Fruit fly (Drosophila melanogaster) S2 (cell line): ENCODE results near the gene x16.
A peak's percentile ranks its signal among the peaks of the same experiment; 100 is the strongest.

Source experiments
- CG8478 ChIP-seq: fragments of >200 bp; optimal IDR thresholded peaks from 2 replicates; lab custom pipeline; 2018
- CTCF ChIP-seq, 2 experiments: fragments of >200 bp; optimal IDR thresholded peaks; 2 replicates each; lab custom pipeline; 2018

Gene x16

dm6 chr2L:6931821-6932220, 11.8 kb upstream of the x16 start, which contains the start of gene CG43232:
CG43232 (plus strand) TSS chr2L:6932121.
- no peak for TF ChIP-seq CG8478 (lab: Kevin White, UChicago)
- TF ChIP-seq CTCF (optimal IDR thresholded peaks at IDR 0.05; lab: Kevin White, UChicago): no peak

DNA sequence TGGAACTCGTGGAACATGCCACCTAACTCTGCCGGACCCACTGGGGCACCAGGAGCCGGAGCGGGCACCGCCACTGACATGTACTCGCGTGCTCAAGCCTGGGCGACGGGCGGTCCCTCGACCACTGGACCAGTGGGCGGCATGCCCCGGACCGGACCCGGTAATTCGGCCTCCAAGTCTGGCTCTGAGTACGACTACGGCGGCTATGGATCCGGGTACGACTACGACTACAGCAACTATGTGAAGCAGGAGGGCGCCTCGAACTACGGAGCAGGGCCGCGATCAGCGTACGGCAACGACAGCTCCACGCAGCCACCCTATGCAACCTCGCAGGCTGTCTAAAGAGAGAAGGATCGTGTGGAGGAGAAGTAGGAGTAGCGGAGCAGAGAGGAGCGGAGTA, 5.1 kb upstream of the x16 start:
- TF ChIP-seq CG8478 (lab: Kevin White, UChicago): no peak
- no peak for TF ChIP-seq CTCF (optimal IDR thresholded peaks at IDR 0.05; lab: Kevin White, UChicago)

- TF ChIP-seq CG8478 (lab: Kevin White, UChicago) (no peak), CTCF (optimal IDR thresholded peaks at IDR 0.05; lab: Kevin White, UChicago) (no peak)
Observed at dm6 chr2L:6922091-6922753, 2.2 kb upstream of the x16 start.

dm6 chr2L:6921360-6922090, 1.5 kb upstream of the x16 start:
- TF ChIP-seq CG8478 (lab: Kevin White, UChicago) (no peak), CTCF (optimal IDR thresholded peaks at IDR 0.05; lab: Kevin White, UChicago) (no peak)

- TF ChIP-seq CG8478 (lab: Kevin White, UChicago) (no peak), CTCF (optimal IDR thresholded peaks at IDR 0.05; lab: Kevin White, UChicago) (peak; percentile 2 to 24)
Observed at dm6 chr2L:6920661-6921359, 800 bp upstream of the x16 start, which contains the start of gene Hrb27C. Hrb27C (plus strand) TSS chr2L:6920704.

DNA sequence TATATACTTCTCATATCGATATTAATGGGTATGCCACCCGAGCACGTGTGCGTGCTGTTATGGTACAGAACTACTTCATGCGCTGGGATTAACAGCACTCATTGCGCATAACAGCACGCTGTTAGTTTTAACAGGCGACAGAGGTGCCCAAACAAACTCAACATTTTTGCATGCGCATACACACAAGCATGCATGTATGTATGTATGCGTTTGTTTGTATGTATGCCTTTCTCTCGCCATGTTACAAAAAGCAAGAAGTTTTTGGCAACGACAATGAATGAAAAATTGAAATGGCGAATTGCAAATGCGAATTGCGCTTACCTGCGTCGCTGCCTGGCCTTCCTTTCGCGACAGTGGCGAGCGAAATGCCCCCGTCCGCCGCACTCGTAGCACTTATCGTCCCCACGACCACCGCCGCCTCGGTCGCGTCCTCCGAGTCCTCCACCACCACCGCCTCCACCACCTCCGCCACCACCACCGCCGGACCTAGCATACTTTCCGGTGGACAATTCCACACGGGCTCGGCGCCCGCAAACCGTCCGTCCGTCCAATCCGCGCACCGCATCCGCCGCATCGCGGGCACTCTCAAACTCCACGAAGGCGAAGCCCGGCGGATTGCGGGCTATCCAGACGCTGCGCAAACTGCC, 684 bp downstream of the x16 start:
- no peak for TF ChIP-seq CTCF (optimal IDR thresholded peaks at IDR 0.05; lab: Kevin White, UChicago)
- no peak for TF ChIP-seq CG8478 (lab: Kevin White, UChicago)

dm6 chr2L:6918517-6919202, 1.4 kb downstream of the x16 start, which contains the start of gene nop5:
nop5 (minus strand) TSS chr2L:6918743.
- peak in 1 of 2 experiments; percentile 24 for TF ChIP-seq CTCF (optimal IDR thresholded peaks at IDR 0.05; lab: Kevin White, UChicago)
- TF ChIP-seq CG8478 (lab: Kevin White, UChicago): no peak

dm6 chr2L:6916345-6916744, 3.7 kb downstream of the x16 start, which contains the start of gene CG32829:
CG32829 (minus strand) TSS chr2L:6916445.
- TF ChIP-seq CTCF (optimal IDR thresholded peaks at IDR 0.05; lab: Kevin White, UChicago) (no peak), CG8478 (lab: Kevin White, UChicago) (no peak)

dm6 chr2L:6913964-6914363, 6.0 kb downstream of the x16 start, which contains the start of gene Wee1:
Wee1 (minus strand) TSS chr2L:6914138.
- TF ChIP-seq CG8478 (lab: Kevin White, UChicago) (no peak), CTCF (optimal IDR thresholded peaks at IDR 0.05; lab: Kevin White, UChicago) (peak in 1 of 2 experiments; percentile 17)

DNA sequence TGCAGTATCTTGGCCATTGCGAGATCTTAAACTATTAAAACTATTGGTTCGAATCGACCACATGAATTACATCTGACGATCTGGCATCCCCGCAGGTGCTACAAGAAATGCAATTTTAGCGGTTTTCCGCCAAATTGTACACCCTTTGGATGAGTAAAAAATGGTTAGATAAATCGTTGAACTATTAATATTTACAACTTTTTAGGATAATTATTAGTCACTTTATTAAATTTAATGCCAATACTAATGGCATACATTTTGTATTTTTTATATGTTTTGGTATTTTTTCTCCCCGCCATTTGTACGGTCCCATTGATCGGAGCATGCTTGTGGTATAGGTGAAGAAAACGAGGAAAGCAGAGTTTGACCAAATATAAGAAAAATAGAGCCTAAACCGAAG, 12.2 kb downstream of the x16 start, which contains the start of the genes Polr1F and Rat1:
Polr1F (minus strand) TSS at position 84 of the 400 bp plus-strand sequence.
Rat1 (plus strand) TSS at position 323 of the 400 bp plus-strand sequence.
- no peak for TF ChIP-seq CTCF (optimal IDR thresholded peaks at IDR 0.05; lab: Kevin White, UChicago)
- TF ChIP-seq CG8478 (lab: Kevin White, UChicago): no peak

- TF ChIP-seq CTCF (optimal IDR thresholded peaks at IDR 0.05; lab: Kevin White, UChicago): no peak
- no peak for TF ChIP-seq CG8478 (lab: Kevin White, UChicago)
Observed at dm6 chr2L:6874526-6875198, 45.3 kb downstream of the x16 start, which contains the start of gene Nlg2. Nlg2 (plus strand) TSS chr2L:6874900.

dm6 chr2L:6874006-6874405, 46.0 kb downstream of the x16 start:
- no peak for TF ChIP-seq CTCF (optimal IDR thresholded peaks at IDR 0.05; lab: Kevin White, UChicago)

DNA sequence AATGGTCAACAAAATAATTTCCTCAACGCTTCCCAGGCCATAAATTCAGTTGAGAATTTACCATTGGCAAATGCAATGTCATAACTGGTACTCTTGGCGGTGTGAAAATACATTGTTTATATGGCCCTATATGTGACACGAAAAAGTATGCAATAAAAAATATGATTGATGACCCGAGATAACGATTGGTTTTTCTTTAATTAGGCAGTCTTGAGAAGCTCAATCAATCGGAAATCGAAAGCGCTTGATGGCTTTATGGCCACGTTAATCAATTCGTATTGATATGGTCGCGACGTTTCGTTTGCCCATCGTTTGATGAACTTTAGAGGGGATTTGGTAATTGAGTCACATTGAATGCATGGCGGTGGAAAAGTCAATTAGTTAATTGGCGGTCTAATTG, 49.2 kb downstream of the x16 start:
- no peak for TF ChIP-seq CG8478 (lab: Kevin White, UChicago)
- no peak for TF ChIP-seq CTCF (optimal IDR thresholded peaks at IDR 0.05; lab: Kevin White, UChicago)
